Worm (Caenorhabditis elegans) whole organism, mixed stage, embryonic: ENCODE measurements around the gene col-89.

Experiments used
- M03D4.4 ChIP-seq: sonication (generic microtip); optimal IDR thresholded peaks from 2 replicates; lab custom pipeline; 2017; ENCODE audit warnings: mild to moderate bottlenecking, missing genetic modification characterization, missing compliant biosample characterization
- cnd-1 ChIP-seq: fragments of 200-800 bp; sonication (Bioruptor generic); optimal IDR thresholded peaks from 2 replicates; lab custom pipeline; 2018; ENCODE audit warnings: mild to moderate bottlenecking, missing genetic modification characterization, missing compliant biosample characterization
- unc-39 ChIP-seq: fragments of 150-350 bp; optimal IDR thresholded peaks from 2 replicates; lab custom pipeline; 2014; ENCODE audit warnings: missing biosample characterization, missing genetic modification characterization
- unc-62 ChIP-seq: fragments of 150-350 bp; optimal IDR thresholded peaks from 2 replicates; lab custom pipeline; 2014; ENCODE audit warnings: missing biosample characterization, missing genetic modification reagents, missing genetic modification characterization

- TF ChIP-seq unc-62 (GFP tag; lab: Kevin White, UChicago) (no peak), M03D4.4 (tag; lab: Kevin White, UChicago) (no peak), cnd-1 (tag; lab: Kevin White, UChicago) (no peak), unc-39 (tag; lab: Kevin White, UChicago) (no peak)
These were observed 16.5 kb upstream of the col-89 start, which contains the start of gene F17C8.3 for ce11 chrIII:4731295-4731988.
